Fruit fly (Drosophila melanogaster) whole organism, pupa: Measurements from ENCODE around the gene Cubn2.

Experiments
- CG10348 ChIP-seq: fragments of 200-800 bp; sonication (Bioruptor generic); IDR thresholded peaks from 2 replicates; pipeline ENCODE4 v1.3.6; 2022; ENCODE audit warnings: missing biosample characterization, missing genetic modification characterization
- CG12605 ChIP-seq: fragments of 200-800 bp; sonication (Bioruptor generic); IDR thresholded peaks from 2 replicates; pipeline ENCODE4 v1.3.6; 2022; ENCODE audit warnings: missing biosample characterization, missing genetic modification characterization
- CG13204 ChIP-seq: fragments of 200-800 bp; sonication (Bioruptor generic); optimal IDR thresholded peaks from 2 replicates; lab custom pipeline; 2018; ENCODE audit warnings: missing biosample characterization, mild to moderate bottlenecking, missing genetic modification characterization, moderate library complexity
- CG14655 ChIP-seq: fragments of 200-800 bp; sonication (Bioruptor generic); optimal IDR thresholded peaks from 3 replicates; lab custom pipeline; 2017; ENCODE audit warnings: mild to moderate bottlenecking, missing biosample characterization, missing genetic modification reagents, missing genetic modification characterization
- CG15710 ChIP-seq: fragments of 200-800 bp; sonication (Bioruptor generic); optimal IDR thresholded peaks from 2 replicates; lab custom pipeline; 2018; ENCODE audit warnings: missing biosample characterization, mild to moderate bottlenecking, missing genetic modification characterization, moderate library complexity
- CG17806 ChIP-seq: fragments of 200-800 bp; sonication (Bioruptor generic); optimal IDR thresholded peaks from 2 replicates; lab custom pipeline; 2018; ENCODE audit warnings: missing biosample characterization, mild to moderate bottlenecking, missing genetic modification characterization, moderate library complexity
- CG32121 ChIP-seq: fragments of 200-800 bp; sonication (Bioruptor generic); IDR thresholded peaks from 2 replicates; pipeline ENCODE4 v1.3.6; 2022; ENCODE audit warnings: missing biosample characterization, missing genetic modification characterization
- CG34367 ChIP-seq: fragments of 200-800 bp; sonication (Bioruptor generic); optimal IDR thresholded peaks from 2 replicates; lab custom pipeline; 2018; ENCODE audit warnings: missing biosample characterization, mild to moderate bottlenecking, missing genetic modification characterization
- CG4496 ChIP-seq: fragments of 200-800 bp; sonication (Bioruptor generic); IDR thresholded peaks from 3 replicates; pipeline ENCODE4 v1.3.6; 2022; ENCODE audit warnings: missing biosample characterization, missing genetic modification characterization
- CG8159 ChIP-seq: fragments of 200-800 bp; sonication (Bioruptor generic); optimal IDR thresholded peaks from 3 replicates; lab custom pipeline; 2018; ENCODE audit warnings: missing biosample characterization, mild to moderate bottlenecking, missing genetic modification characterization, moderate library complexity
- CG8301 ChIP-seq: fragments of 200-800 bp; sonication (Bioruptor generic); optimal IDR thresholded peaks from 2 replicates; lab custom pipeline; 2018; ENCODE audit warnings: missing biosample characterization, mild to moderate bottlenecking, missing genetic modification characterization
- CG9948 ChIP-seq: fragments of 200-800 bp; sonication (Bioruptor generic); optimal IDR thresholded peaks from 2 replicates; lab custom pipeline; 2018; ENCODE audit warnings: missing biosample characterization, mild to moderate bottlenecking, missing genetic modification characterization, moderate library complexity
- D1 ChIP-seq: fragments of 200-800 bp; sonication (Bioruptor generic); optimal IDR thresholded peaks from 2 replicates; lab custom pipeline; 2018; ENCODE audit warnings: missing biosample characterization, mild to moderate bottlenecking, missing genetic modification characterization, moderate library complexity
- EcR ChIP-seq: fragments of 200-800 bp; sonication (Bioruptor generic); optimal IDR thresholded peaks from 3 replicates; lab custom pipeline; 2019; ENCODE audit warnings: missing biosample characterization, missing genetic modification characterization, mild to moderate bottlenecking, moderate library complexity, missing genetic modification reagents
- Ets98B ChIP-seq: fragments of 200-800 bp; sonication (Bioruptor generic); IDR thresholded peaks from 2 replicates; pipeline ENCODE4 v1.3.6; 2022; ENCODE audit warnings: missing biosample characterization, missing genetic modification characterization
- Pif1A ChIP-seq: fragments of 200-800 bp; sonication (Bioruptor generic); optimal IDR thresholded peaks from 3 replicates; lab custom pipeline; 2016; ENCODE audit warnings: missing biosample characterization, missing genetic modification characterization
- Pif1B ChIP-seq: fragments of 200-800 bp; sonication (Bioruptor generic); optimal IDR thresholded peaks from 3 replicates; lab custom pipeline; 2016; ENCODE audit warnings: missing biosample characterization, missing genetic modification characterization
- Snoo ChIP-seq: fragments of 200-800 bp; sonication (Bioruptor generic); optimal IDR thresholded peaks from 3 replicates; lab custom pipeline; 2017; ENCODE audit warnings: missing biosample characterization, mild to moderate bottlenecking, missing genetic modification characterization, inconsistent platforms
- fd96Ca ChIP-seq: fragments of 200-800 bp; sonication (Bioruptor generic); IDR thresholded peaks from 3 replicates; pipeline ENCODE4 v1.3.6; 2022; ENCODE audit warnings: missing biosample characterization, missing genetic modification characterization
- gl ChIP-seq: fragments of 200-800 bp; sonication (Bioruptor generic); optimal IDR thresholded peaks from 2 replicates; lab custom pipeline; 2018; ENCODE audit warnings: missing biosample characterization, mild to moderate bottlenecking, missing genetic modification characterization
- rn ChIP-seq: fragments of 200-800 bp; sonication (Bioruptor generic); IDR thresholded peaks from 2 replicates; pipeline ENCODE4 v1.3.6; 2022; ENCODE audit warnings: missing biosample characterization, missing genetic modification characterization

Cubn2 gene

DNA sequence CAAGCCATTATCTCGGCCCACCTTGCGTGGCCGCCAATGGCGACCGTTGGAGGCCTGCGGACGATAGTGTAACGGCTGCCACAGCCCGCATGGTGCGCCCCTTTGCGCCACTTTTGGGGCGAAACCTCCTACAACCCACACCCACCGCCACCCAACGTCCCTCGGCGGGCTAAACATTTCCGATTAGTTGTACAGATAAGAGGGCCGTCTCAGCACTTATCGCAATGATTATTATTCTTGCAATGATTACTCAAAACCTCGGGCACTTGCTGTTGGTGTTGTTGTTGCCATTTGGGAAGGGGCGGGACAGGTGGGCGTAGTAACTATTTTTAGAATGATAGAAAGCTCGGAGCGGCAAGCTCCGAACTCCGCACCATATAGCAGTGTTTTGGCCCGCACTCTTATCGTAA is 41.9 kb downstream of the Cubn2 start:
- TF ChIP-seq gl (tag; lab: Kevin White, UChicago) = no peak
- no peak for TF ChIP-seq CG8301
- no peak for TF ChIP-seq rn (GFP tag; lab: Robert Waterston, UW)
- TF ChIP-seq CG8159 = no peak
- no peak for TF ChIP-seq Pif1B
- TF ChIP-seq Snoo (tag; lab: Kevin White, UChicago) = no peak
- no peak for TF ChIP-seq CG34367 (tag; lab: Kevin White, UChicago)
- no peak for TF ChIP-seq CG17806 (tag; lab: Kevin White, UChicago)
- no peak for TF ChIP-seq Pif1A (GFP tag; lab: Kevin White, UChicago)
- no peak for TF ChIP-seq CG13204 (GFP tag; lab: Kevin White, UChicago)
- TF ChIP-seq CG4496 (GFP tag; lab: Robert Waterston, UW) = no peak
- TF ChIP-seq fd96Ca (GFP tag; lab: Robert Waterston, UW) = no peak
- no peak for TF ChIP-seq CG9948 (tag; lab: Kevin White, UChicago)
- TF ChIP-seq CG15710 (tag; lab: Kevin White, UChicago) = no peak
- TF ChIP-seq EcR (GFP tag; lab: Kevin White, UChicago) = no peak
- no peak for TF ChIP-seq CG32121 (GFP tag; lab: Robert Waterston, UW)
- TF ChIP-seq CG12605 (GFP tag; lab: Robert Waterston, UW) = no peak

DNA sequence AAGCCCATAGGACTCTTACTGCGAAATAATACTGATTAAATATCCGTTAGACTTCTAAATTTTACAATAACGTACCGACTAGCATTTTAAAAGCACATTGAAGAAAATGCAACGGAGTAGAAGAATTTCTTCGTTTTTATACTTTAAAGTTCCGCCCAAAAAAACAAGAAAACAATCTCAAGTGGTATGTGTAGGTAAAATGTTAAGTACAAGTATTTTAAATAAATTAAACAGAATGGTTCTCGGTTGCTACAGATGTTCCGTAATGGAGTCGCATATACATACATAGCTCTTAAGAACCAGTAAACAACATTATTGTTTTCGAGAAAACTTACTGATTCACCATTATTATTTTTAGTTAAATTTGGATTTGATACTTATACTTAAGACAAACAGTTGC is 42.5 kb downstream of the Cubn2 start, which contains the start of gene Muc68D:
Gene Muc68D (minus strand): TSS at position 101 of the 400 bp plus-strand sequence.
- TF ChIP-seq CG8301 (no peak), gl (tag; lab: Kevin White, UChicago) (no peak), Ets98B (no peak), Pif1A (GFP tag; lab: Kevin White, UChicago) (no peak), CG4496 (GFP tag; lab: Robert Waterston, UW) (no peak), D1 (no peak), CG10348 (GFP tag; lab: Robert Waterston, UW) (no peak), CG34367 (tag; lab: Kevin White, UChicago) (no peak), CG14655 (GFP tag; lab: Kevin White, UChicago) (no peak), rn (GFP tag; lab: Robert Waterston, UW) (no peak), CG17806 (tag; lab: Kevin White, UChicago) (no peak), CG8159 (no peak)

DNA sequence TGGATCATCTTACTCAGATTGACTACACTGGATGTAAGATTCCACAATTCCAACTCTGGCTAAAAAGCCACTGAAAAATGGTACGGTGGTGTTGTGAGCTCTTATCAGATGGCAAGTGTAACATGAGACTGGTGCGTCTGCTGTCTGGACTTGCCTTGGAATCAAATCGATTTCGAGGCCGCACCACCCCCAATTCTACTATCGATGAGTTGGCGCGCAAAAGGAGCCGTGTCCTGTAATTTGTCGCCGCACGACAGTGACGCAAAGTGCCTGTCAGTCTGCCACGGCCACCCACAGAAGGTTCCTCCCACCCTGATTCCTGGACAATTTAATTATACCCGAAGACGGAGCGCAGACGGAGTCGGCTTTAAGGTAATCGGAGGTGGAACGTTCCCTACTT is 48.0 kb downstream of the Cubn2 start:
- no peak for TF ChIP-seq EcR (GFP tag; lab: Kevin White, UChicago)
- TF ChIP-seq Pif1A (GFP tag; lab: Kevin White, UChicago) = no peak
- no peak for TF ChIP-seq CG32121 (GFP tag; lab: Robert Waterston, UW)
- no peak for TF ChIP-seq CG9948 (tag; lab: Kevin White, UChicago)
- no peak for TF ChIP-seq fd96Ca (GFP tag; lab: Robert Waterston, UW)
- TF ChIP-seq CG4496 (GFP tag; lab: Robert Waterston, UW) = no peak
- no peak for TF ChIP-seq CG8301
- no peak for TF ChIP-seq CG12605 (GFP tag; lab: Robert Waterston, UW)
- TF ChIP-seq Snoo (tag; lab: Kevin White, UChicago) = no peak
- TF ChIP-seq CG10348 (GFP tag; lab: Robert Waterston, UW) = no peak
- TF ChIP-seq CG13204 (GFP tag; lab: Kevin White, UChicago) = no peak
- no peak for TF ChIP-seq CG17806 (tag; lab: Kevin White, UChicago)
- TF ChIP-seq CG34367 (tag; lab: Kevin White, UChicago) = no peak

DNA sequence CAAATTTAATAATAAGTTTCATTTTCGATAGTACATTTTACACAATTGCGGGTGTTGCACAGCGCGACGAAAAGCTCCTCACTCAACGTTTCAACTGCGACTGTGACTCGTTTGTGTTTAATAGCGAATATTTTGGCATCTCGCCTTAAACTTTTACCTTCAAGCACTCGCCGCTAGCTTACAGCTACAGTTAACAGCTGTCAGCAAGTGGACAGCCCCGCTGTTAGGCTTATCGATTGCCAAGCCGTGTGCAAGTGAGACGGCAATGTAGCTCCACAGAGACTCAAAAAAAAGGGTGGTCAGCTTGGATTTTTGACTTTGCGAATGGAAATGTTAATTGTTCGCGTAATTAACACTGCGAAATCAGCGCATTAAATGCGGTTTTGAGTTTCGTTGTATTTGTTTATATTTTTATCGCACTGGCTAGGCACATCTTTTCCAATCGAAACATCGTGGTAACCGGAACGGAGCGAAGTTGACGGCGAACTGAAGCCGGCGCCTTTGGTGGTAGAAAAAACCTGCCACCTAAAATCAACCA is 48.8 kb downstream of the Cubn2 start, which contains the start of gene loaf:
Gene loaf (minus strand): TSS at position 488 of the 538 bp plus-strand sequence.
- TF ChIP-seq CG34367 (tag; lab: Kevin White, UChicago) (no peak), CG8301 (no peak), rn (GFP tag; lab: Robert Waterston, UW) (no peak), CG10348 (GFP tag; lab: Robert Waterston, UW) (no peak), CG17806 (tag; lab: Kevin White, UChicago) (no peak), Pif1A (GFP tag; lab: Kevin White, UChicago) (no peak), Ets98B (no peak), Pif1B (no peak), CG15710 (tag; lab: Kevin White, UChicago) (no peak), EcR (GFP tag; lab: Kevin White, UChicago) (no peak), CG8159 (no peak), D1 (no peak), fd96Ca (GFP tag; lab: Robert Waterston, UW) (no peak)

DNA sequence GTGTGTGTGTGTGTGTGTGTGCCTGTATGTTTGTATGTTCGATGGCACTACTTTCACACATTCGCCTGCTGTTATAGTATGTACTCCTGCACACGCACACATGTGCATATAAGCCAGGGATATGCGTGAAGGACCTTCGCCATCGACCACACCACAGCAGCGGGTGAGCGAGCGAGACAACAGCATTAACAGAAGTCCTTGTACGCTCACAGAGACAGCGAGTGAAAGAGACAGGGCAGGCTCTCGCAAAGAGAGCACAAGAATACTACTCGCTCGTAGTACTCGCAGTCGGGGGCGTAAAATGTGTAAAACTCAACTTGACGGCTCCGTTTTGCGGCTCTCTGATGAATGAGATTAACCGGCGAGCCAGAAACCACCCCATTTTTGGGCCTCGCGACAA is 49.6 kb downstream of the Cubn2 start:
- no peak for TF ChIP-seq rn (GFP tag; lab: Robert Waterston, UW)
- no peak for TF ChIP-seq CG8159
- no peak for TF ChIP-seq CG12605 (GFP tag; lab: Robert Waterston, UW)
- TF ChIP-seq CG10348 (GFP tag; lab: Robert Waterston, UW) = no peak
- TF ChIP-seq, all 21 proteins: peak for 0
